Worm (Caenorhabditis elegans) whole organism, early embryonic: ENCODE results near the gene cyp-33C11.

Experiments used
- B0310.2 ChIP-seq: sonication (generic microtip); optimal IDR thresholded peaks from 2 replicates; lab custom pipeline; 2016; ENCODE audit warnings: mild to moderate bottlenecking, missing genetic modification characterization, missing compliant biosample characterization
- F13C5.2 ChIP-seq: sonication (generic microtip); optimal IDR thresholded peaks from 2 replicates; lab custom pipeline; 2017; ENCODE audit warnings: mild to moderate bottlenecking, missing genetic modification characterization, inconsistent platforms, missing compliant biosample characterization
- aly-1 ChIP-seq: sonication (generic microtip); optimal IDR thresholded peaks from 2 replicates; lab custom pipeline; 2016; ENCODE audit warnings: missing genetic modification characterization, missing compliant biosample characterization
- ama-1 ChIP-seq: fragments of 150-350 bp; optimal IDR thresholded peaks from 2 replicates; lab custom pipeline; 2014
- ceh-13 ChIP-seq: fragments of 200-800 bp; sonication (Bioruptor generic); optimal IDR thresholded peaks from 2 replicates; lab custom pipeline; 2018; ENCODE audit warnings: mild to moderate bottlenecking, missing genetic modification characterization, missing compliant biosample characterization
- ceh-36 ChIP-seq: sonication (generic microtip); optimal IDR thresholded peaks from 2 replicates; lab custom pipeline; 2016; ENCODE audit warnings: missing genetic modification characterization, inconsistent platforms, missing compliant biosample characterization
- ets-7 ChIP-seq: sonication (generic microtip); optimal IDR thresholded peaks from 2 replicates; lab custom pipeline; 2016; ENCODE audit warnings: missing genotype, missing genetic modification characterization, missing compliant biosample characterization
- flt-1 ChIP-seq: fragments of 200-800 bp; sonication (Bioruptor generic); IDR thresholded peaks from 2 replicates; pipeline ENCODE4 v1.3.6; 2022; ENCODE audit warnings: missing genetic modification characterization, missing compliant biosample characterization
- hmbx-1 ChIP-seq: sonication (generic microtip); optimal IDR thresholded peaks from 2 replicates; lab custom pipeline; 2016; ENCODE audit warnings: mild to moderate bottlenecking, missing genetic modification characterization, missing compliant biosample characterization
- hmg-4 ChIP-seq: fragments of 200-800 bp; sonication (Bioruptor generic); optimal IDR thresholded peaks from 2 replicates; lab custom pipeline; 2018; ENCODE audit warnings: mild to moderate bottlenecking, missing genetic modification characterization, missing compliant biosample characterization
- hnd-1 ChIP-seq: sonication (generic microtip); optimal IDR thresholded peaks from 2 replicates; lab custom pipeline; 2016; ENCODE audit warnings: missing genetic modification characterization, missing compliant biosample characterization
- pes-1 ChIP-seq: fragments of 200-800 bp; sonication (Bioruptor generic); IDR thresholded peaks from 2 replicates; pipeline ENCODE4 v1.3.6; 2022; ENCODE audit warnings: missing genetic modification reagents, missing genetic modification characterization, missing compliant biosample characterization
- scrt-1 ChIP-seq: fragments of 200-800 bp; sonication (Bioruptor generic); IDR thresholded peaks from 2 replicates; pipeline ENCODE4 v1.3.6; 2022; ENCODE audit warnings: missing genetic modification characterization, missing compliant biosample characterization
- sea-1 ChIP-seq: fragments of 200-800 bp; sonication (Bioruptor generic); conservative IDR thresholded peaks from 2 replicates; pipeline ENCODE4 v1.3.6; 2022; ENCODE audit warnings: missing genetic modification characterization, missing compliant biosample characterization
- tbx-11 ChIP-seq: fragments of 200-800 bp; sonication (Bioruptor generic); IDR thresholded peaks from 2 replicates; pipeline ENCODE4 v1.3.6; 2022; ENCODE audit warnings: missing genetic modification characterization, missing compliant biosample characterization
- tbx-37 ChIP-seq: fragments of 200-800 bp; sonication (Bioruptor generic); conservative IDR thresholded peaks from 2 replicates; pipeline ENCODE4 v1.3.6; 2022; ENCODE audit warnings: missing genetic modification reagents, missing genetic modification characterization, missing compliant biosample characterization
- tra-4 ChIP-seq: sonication (generic microtip); optimal IDR thresholded peaks from 2 replicates; lab custom pipeline; 2017; ENCODE audit warnings: missing genetic modification characterization, missing compliant biosample characterization

Gene cyp-33C11

DNA sequence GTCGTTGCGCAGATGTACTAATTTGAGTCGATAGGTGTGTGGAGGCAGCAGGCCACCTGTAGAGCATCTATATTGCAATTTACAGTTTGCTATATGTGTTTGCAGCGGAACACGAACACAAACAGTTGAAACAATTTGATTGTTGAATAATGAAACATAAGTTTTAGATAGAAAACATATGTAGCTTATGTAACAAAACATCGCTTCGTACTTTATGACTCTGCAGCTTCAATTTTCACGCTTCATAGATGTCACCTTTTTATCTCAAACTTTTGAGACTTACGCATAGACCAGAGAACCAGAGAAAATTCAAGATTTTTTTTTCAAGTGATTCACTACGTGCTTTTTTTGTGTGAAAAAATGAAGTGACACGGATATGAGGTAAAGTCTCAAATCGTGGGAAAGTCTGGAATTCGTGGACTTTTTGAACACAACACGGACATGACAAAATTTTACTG lies 11.1 kb upstream of the cyp-33C11 start, which contains the start of gene fbxb-72:
Gene fbxb-72 (minus strand): TSS at position 58 of the 458 bp plus-strand sequence.
- TF ChIP-seq F13C5.2 (tag; lab: Kevin White, UChicago), result no peak
- TF ChIP-seq aly-1 (tag; lab: Kevin White, UChicago), result no peak

DNA sequence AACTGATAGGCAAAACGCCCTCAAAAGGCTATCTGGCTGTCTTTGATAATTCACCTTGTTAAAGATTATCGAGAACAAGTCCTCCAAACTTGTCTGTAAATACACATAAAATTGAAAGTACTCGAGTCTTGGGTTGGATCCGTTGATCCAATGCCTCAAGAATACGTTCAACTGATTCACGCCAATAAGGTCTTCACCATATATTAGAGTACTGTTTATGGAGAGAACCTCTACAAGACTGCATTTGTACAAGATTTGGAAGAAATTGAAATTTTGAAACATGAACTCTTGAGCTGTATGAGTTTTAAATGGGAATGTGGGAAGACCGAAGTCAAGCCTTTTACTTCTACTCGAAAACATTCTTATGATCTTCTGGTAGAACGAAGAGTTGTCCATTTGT lies 10.1 kb upstream of the cyp-33C11 start:
- no peak for TF ChIP-seq flt-1
- no peak for TF ChIP-seq tbx-11 (GFP tag; lab: Robert Waterston, UW)
- TF ChIP-seq ceh-13 (GFP tag; lab: Kevin White, UChicago), result no peak
- TF ChIP-seq hnd-1 (tag; lab: Kevin White, UChicago), result no peak
- no peak for TF ChIP-seq hmbx-1 (tag; lab: Kevin White, UChicago)
- TF ChIP-seq pes-1 (GFP tag; lab: Robert Waterston, UW), result no peak
- no peak for TF ChIP-seq F13C5.2 (tag; lab: Kevin White, UChicago)
- no peak for TF ChIP-seq ets-7
- TF ChIP-seq ceh-36 (tag; lab: Kevin White, UChicago), result no peak
- no peak for TF ChIP-seq B0310.2

DNA sequence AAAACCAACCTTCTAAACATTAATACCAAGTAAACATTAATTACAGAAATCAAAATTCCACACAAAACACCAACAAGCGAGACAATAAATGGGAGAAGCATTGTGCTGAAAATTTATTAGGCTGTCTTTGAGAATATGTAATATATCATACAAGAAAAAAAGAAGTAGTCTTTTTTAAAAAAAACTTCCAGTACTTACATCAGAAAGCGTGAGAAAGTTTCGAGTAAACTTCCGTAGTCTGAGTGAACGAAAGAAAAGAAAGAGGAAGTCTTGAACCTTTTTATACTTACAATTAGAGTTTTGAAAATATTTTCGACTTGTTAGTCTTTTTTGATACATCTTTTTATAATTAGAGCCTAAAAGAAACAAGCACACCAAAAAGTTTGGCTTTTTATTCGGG lies 6.9 kb upstream of the cyp-33C11 start, which contains the start of gene srbc-40:
Gene srbc-40 (minus strand): TSS at position 101 of the 400 bp plus-strand sequence.
- no peak for TF ChIP-seq scrt-1
- TF ChIP-seq ama-1 (lab: Kevin White, UChicago), result no peak
- TF ChIP-seq sea-1 (GFP tag; lab: Robert Waterston, UW), result no peak
- no peak for TF ChIP-seq tbx-37
- no peak for TF ChIP-seq aly-1 (tag; lab: Kevin White, UChicago)
- no peak for TF ChIP-seq tbx-11 (GFP tag; lab: Robert Waterston, UW)
- no peak for TF ChIP-seq B0310.2
- TF ChIP-seq ceh-36 (tag; lab: Kevin White, UChicago), result no peak
- no peak for TF ChIP-seq ceh-13 (GFP tag; lab: Kevin White, UChicago)

DNA sequence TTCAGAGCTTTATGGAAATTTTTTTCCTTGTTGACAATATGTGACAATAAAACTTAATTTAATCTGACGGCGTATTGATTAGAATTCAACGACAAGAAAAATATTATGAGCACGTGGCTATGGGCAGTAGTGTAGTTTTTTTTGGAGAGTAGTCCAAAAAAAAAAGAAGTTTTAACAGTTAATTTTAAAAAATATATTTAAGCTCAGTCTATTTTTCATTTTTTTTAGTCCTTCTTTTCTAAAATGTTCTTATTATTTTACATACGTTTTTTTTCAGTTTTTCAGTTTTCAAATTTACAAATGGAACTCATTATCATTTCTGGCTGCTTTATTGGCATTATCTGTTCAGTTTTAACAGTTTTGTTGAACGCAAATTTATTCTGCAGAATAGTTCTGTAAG lies 4.0 kb downstream of the cyp-33C11 start, which contains the start of gene srbc-39:
Gene srbc-39 (plus strand): TSS at position 301 of the 400 bp plus-strand sequence.
- TF ChIP-seq tbx-37, result no peak
- no peak for TF ChIP-seq ama-1 (lab: Kevin White, UChicago)
- no peak for TF ChIP-seq B0310.2
- TF ChIP-seq flt-1, result no peak
- TF ChIP-seq ceh-36 (tag; lab: Kevin White, UChicago), result no peak
- no peak for TF ChIP-seq pes-1 (GFP tag; lab: Robert Waterston, UW)
- no peak for TF ChIP-seq scrt-1
- TF ChIP-seq hmg-4 (GFP tag; lab: Kevin White, UChicago), result no peak
- TF ChIP-seq ceh-13 (GFP tag; lab: Kevin White, UChicago), result no peak
- no peak for TF ChIP-seq hmbx-1 (tag; lab: Kevin White, UChicago)
- no peak for TF ChIP-seq F13C5.2 (tag; lab: Kevin White, UChicago)
- no peak for TF ChIP-seq ets-7

DNA sequence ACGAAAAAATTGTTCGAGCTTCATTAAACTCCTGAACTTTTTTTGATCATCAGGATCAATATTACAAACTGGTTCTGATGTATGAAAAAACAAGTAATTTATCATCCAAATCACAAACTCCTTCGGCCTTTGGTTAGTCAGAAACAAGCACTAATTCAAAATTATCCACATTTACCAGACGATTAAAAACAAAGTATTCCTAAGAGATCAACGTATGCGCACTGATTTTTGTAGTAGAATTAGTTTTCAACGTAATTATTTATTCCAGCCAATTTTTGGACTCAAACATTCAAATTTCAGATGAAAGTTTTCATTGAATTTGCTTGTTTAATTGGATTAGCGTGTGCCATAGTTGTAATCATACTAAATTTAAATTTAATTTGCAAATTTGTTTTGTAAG lies 5.9 kb downstream of the cyp-33C11 start, which contains the start of gene srbc-38:
Gene srbc-38 (plus strand): TSS at position 301 of the 400 bp plus-strand sequence.
- no peak for TF ChIP-seq tbx-11 (GFP tag; lab: Robert Waterston, UW)
- TF ChIP-seq pes-1 (GFP tag; lab: Robert Waterston, UW), result no peak
- no peak for TF ChIP-seq ceh-36 (tag; lab: Kevin White, UChicago)
- no peak for TF ChIP-seq ets-7
- TF ChIP-seq aly-1 (tag; lab: Kevin White, UChicago), result no peak
- TF ChIP-seq tra-4 (tag; lab: Kevin White, UChicago), result no peak
- TF ChIP-seq tbx-37, result no peak
- no peak for TF ChIP-seq B0310.2
- no peak for TF ChIP-seq hmg-4 (GFP tag; lab: Kevin White, UChicago)
- TF ChIP-seq ama-1 (lab: Kevin White, UChicago), result no peak
- no peak for TF ChIP-seq hmbx-1 (tag; lab: Kevin White, UChicago)

DNA sequence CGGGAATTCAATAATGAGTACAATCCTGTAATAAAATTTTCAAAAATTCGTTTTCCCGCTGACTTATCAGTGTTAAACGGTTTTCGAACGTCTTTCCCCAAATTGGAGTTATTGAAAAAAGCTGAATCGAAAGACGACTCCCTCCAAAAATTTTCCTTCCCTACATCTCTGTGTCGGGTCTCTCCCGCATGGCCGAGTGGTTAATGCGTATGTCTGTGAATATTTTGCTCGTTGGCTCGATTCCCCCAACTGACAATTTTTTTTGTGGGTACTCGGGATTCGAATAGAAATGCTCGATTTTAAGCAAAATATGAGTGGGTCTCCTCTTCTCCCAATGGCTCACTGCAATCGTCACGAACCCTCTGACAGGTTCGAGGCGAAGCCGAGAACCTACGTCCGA lies 6.3 kb downstream of the cyp-33C11 start:
- peak; percentile 37; the same call in 1 of the 2 replicates for TF ChIP-seq flt-1
- TF ChIP-seq tbx-11 (GFP tag; lab: Robert Waterston, UW), result peak; percentile 27; the same call in 1 of the 2 replicates
- peak; percentile 78 for TF ChIP-seq pes-1 (GFP tag; lab: Robert Waterston, UW)
- peak; percentile 68; the same call in 1 of the 2 replicates for TF ChIP-seq scrt-1
- 0 out of 2 replicates have a peak, but pooled peaks have one; percentile 4 for TF ChIP-seq tbx-37

DNA sequence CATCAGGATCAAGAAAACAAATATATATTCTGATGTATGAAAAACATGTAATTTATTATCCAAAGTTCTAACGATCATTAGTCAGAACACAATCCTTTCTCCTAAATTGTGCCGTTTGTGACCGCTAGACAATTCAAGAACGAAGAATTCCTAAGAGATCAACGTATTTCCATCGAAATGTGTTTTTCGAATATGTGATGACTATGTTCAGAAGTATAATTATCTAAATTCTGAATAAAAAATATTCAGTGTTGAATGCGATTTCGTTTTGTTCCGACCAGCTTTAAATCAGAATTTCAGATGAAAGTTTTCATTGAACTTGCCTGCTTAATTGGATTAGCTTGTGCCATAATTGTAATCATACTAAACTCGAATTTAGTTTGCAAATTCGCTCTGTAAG lies 10.5 kb downstream of the cyp-33C11 start, which contains the start of gene srbc-37:
Gene srbc-37 (plus strand): TSS at position 301 of the 400 bp plus-strand sequence.
- TF ChIP-seq aly-1 (tag; lab: Kevin White, UChicago) (no peak), hmg-4 (GFP tag; lab: Kevin White, UChicago) (no peak), hnd-1 (tag; lab: Kevin White, UChicago) (no peak), tra-4 (tag; lab: Kevin White, UChicago) (no peak), hmbx-1 (tag; lab: Kevin White, UChicago) (no peak), B0310.2 (no peak), ceh-13 (GFP tag; lab: Kevin White, UChicago) (no peak), sea-1 (GFP tag; lab: Robert Waterston, UW) (no peak), flt-1 (no peak), pes-1 (GFP tag; lab: Robert Waterston, UW) (no peak), ceh-36 (tag; lab: Kevin White, UChicago) (no peak), F13C5.2 (tag; lab: Kevin White, UChicago) (no peak), tbx-37 (no peak), tbx-11 (GFP tag; lab: Robert Waterston, UW) (no peak), ama-1 (lab: Kevin White, UChicago) (no peak), ets-7 (no peak), scrt-1 (no peak)
